Fruit fly (Drosophila melanogaster): ENCODE data around the gene REPTOR.

REPTOR gene

DNA sequence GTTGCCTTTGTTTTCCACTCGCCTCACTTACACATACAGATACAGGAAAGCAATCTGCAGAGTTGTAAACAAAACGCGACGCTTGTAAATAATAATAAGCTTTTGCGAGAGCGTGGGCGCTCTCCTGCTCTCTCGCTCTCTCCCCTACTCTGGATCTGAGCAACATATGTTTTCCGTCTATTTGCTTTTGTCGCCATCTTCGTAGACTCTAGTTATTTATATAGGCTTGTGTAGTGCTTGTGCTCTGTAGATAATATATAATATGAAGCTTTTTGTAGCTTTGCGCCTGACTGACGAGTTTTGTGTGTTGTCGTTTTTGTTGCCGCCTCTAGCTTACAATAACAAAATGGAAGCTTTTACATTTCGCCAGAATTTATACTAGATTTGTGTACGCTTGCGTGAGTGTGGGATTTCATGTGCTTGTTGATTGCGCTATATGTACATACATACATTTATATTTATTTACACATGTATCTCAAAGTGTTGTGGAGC is 16.9 kb downstream of the REPTOR start (continued):
- no peak for TF ChIP-seq CG7839 (tag; optimal IDR thresholded peaks at IDR 0.05)
- TF ChIP-seq Gsc (GFP tag; IDR thresholded peaks at IDR 0.05), result no peak
- TF ChIP-seq CG3407 (GFP tag; optimal IDR thresholded peaks at IDR 0.05), result peak; percentile 69
- no peak for TF ChIP-seq eyg (GFP tag; optimal IDR thresholded peaks at IDR 0.05)
- TF ChIP-seq D19B (GFP tag; optimal IDR thresholded peaks at IDR 0.05), result no peak
- TF ChIP-seq crc (GFP tag; optimal IDR thresholded peaks at IDR 0.05), result no peak
- peak; percentile 28 for TF ChIP-seq Dek (tag; optimal IDR thresholded peaks at IDR 0.05)
- no peak for TF ChIP-seq CG17612 (GFP tag; IDR thresholded peaks at IDR 0.05)
- peak; percentile 43 for TF ChIP-seq CG2120 (GFP tag; optimal IDR thresholded peaks at IDR 0.05)
- peak in 1 of 2 experiments; percentile 85 for TF ChIP-seq Eip74EF (GFP tag; optimal IDR thresholded peaks at IDR 0.05)
- peak; percentile 99 for TF ChIP-seq abd-A (tag; optimal IDR thresholded peaks at IDR 0.05)
- TF ChIP-seq CG4820 (GFP tag; optimal IDR thresholded peaks at IDR 0.05), result no peak
- TF ChIP-seq BEAF-32 (GFP tag; optimal IDR thresholded peaks at IDR 0.05), result no peak
- TF ChIP-seq D (optimal IDR thresholded peaks at IDR 0.05), result no peak
- TF ChIP-seq D (GFP tag; optimal IDR thresholded peaks at IDR 0.05), result peak; percentile 24
- TF ChIP-seq Awh (GFP tag; IDR thresholded peaks at IDR 0.05), result peak; percentile 81
- peak; percentile 40 for TF ChIP-seq CG18262 (tag; optimal IDR thresholded peaks at IDR 0.05)
- peak; percentile 76 for TF ChIP-seq CG13624 (GFP tag; optimal IDR thresholded peaks at IDR 0.05)
- peak; percentile 96 for TF ChIP-seq CG10543 (GFP tag; optimal IDR thresholded peaks at IDR 0.05)
- TF ChIP-seq CG43689 (GFP tag; IDR thresholded peaks at IDR 0.05), result no peak
- TF ChIP-seq CG3726 (GFP tag; IDR thresholded peaks at IDR 0.05), result no peak; the same call in 2 of the 3 replicates
- TF ChIP-seq ind (GFP tag; optimal IDR thresholded peaks at IDR 0.05), result no peak
- peak; percentile 50 for TF ChIP-seq CG13424 (tag; optimal IDR thresholded peaks at IDR 0.05)
- no peak; the same call in 2 of the 3 replicates for TF ChIP-seq dysf (GFP tag; IDR thresholded peaks at IDR 0.05)
- TF ChIP-seq CG6689 (GFP tag; IDR thresholded peaks at IDR 0.05), result no peak; the same call in 1 of the 2 replicates
- peak; percentile 51; the same call in 1 of the 3 replicates for TF ChIP-seq z (GFP tag; IDR thresholded peaks at IDR 0.05)
- no peak for TF ChIP-seq ac (GFP tag; optimal IDR thresholded peaks at IDR 0.05)
- TF ChIP-seq Max (GFP tag; optimal IDR thresholded peaks at IDR 0.05), result peak; percentile 15
- no peak for TF ChIP-seq mld (GFP tag; IDR thresholded peaks at IDR 0.05; ENCODE audit: partially characterized antibody)
- TF ChIP-seq HLH4C (GFP tag; IDR thresholded peaks at IDR 0.05; ENCODE audit: partially characterized antibody), result no peak
- peak; percentile 43; the same call in 1 of the 2 replicates for TF ChIP-seq unc-4 (GFP tag; IDR thresholded peaks at IDR 0.05; ENCODE audit: partially characterized antibody)
- TF ChIP-seq NK7.1 (GFP tag; optimal IDR thresholded peaks at IDR 0.05), result no peak
- no peak for TF ChIP-seq tin (GFP tag; optimal IDR thresholded peaks at IDR 0.05)
- TF ChIP-seq MTF-1 (GFP tag; optimal IDR thresholded peaks at IDR 0.05; ENCODE audit: borderline replicate concordance), result peak; percentile 75
- TF ChIP-seq slp2 (GFP tag; optimal IDR thresholded peaks at IDR 0.05), result no peak
- TF ChIP-seq CG13296 (GFP tag; optimal IDR thresholded peaks at IDR 0.05), result peak; percentile 86
- peak; percentile 89 for TF ChIP-seq lab (GFP tag; optimal IDR thresholded peaks at IDR 0.05)
- TF ChIP-seq dm (GFP tag; optimal IDR thresholded peaks at IDR 0.05), result no peak
- TF ChIP-seq CG9215 (GFP tag; IDR thresholded peaks at IDR 0.05), result no peak
- TF ChIP-seq Chrac-16 (GFP tag; optimal IDR thresholded peaks at IDR 0.05), result no peak
- TF ChIP-seq nerfin-1 (tag; optimal IDR thresholded peaks at IDR 0.05), result peak; percentile 69
- TF ChIP-seq CG17186 (GFP tag; optimal IDR thresholded peaks at IDR 0.05), result peak; percentile 2
- TF ChIP-seq CoRest (tag; optimal IDR thresholded peaks at IDR 0.05), result peak; percentile 10
- TF ChIP-seq Neu2 (GFP tag; optimal IDR thresholded peaks at IDR 0.05; ENCODE audit: borderline replicate concordance), result no peak
- TF ChIP-seq CG11093 (GFP tag; IDR thresholded peaks at IDR 0.05), result no peak
- TF ChIP-seq MESR4 (GFP tag; optimal IDR thresholded peaks at IDR 0.05), result no peak
- no peak for TF ChIP-seq Dref (GFP tag; IDR thresholded peaks at IDR 0.05)
- TF ChIP-seq bigmax (GFP tag; optimal IDR thresholded peaks at IDR 0.05), result no peak
- TF ChIP-seq CG9817 (tag; optimal IDR thresholded peaks at IDR 0.05), result no peak
- TF ChIP-seq Asciz (GFP tag; optimal IDR thresholded peaks at IDR 0.05), result peak; percentile 60
